Fruit fly (Drosophila melanogaster) S2 (cell line): ENCODE measurements around the gene CG7794.

Experiments
- CG8478 ChIP-seq: fragments of >200 bp; optimal IDR thresholded peaks from 2 replicates; lab custom pipeline; 2018
- CTCF ChIP-seq, 2 experiments: fragments of >200 bp; optimal IDR thresholded peaks; 2 replicates each; lab custom pipeline; 2018

dm6 chr3R:18049272-18050015 lies 25.9 kb downstream of the CG7794 start:
- TF ChIP-seq CG8478 (lab: Kevin White, UChicago) (no peak), CTCF (optimal IDR thresholded peaks at IDR 0.05; lab: Kevin White, UChicago) (no peak)
